Worm (Caenorhabditis elegans) whole organism, L4 larva: Measurements from ENCODE around the gene arrd-3.

Experiments used
- F26F4.8 ChIP-seq: fragments of 200-800 bp; sonication (Bioruptor generic); conservative IDR thresholded peaks from 2 replicates; pipeline ENCODE4 v1.3.6; 2022; ENCODE audit warnings: missing genetic modification characterization, missing compliant biosample characterization
- F49E8.2 ChIP-seq: sonication (generic microtip); optimal IDR thresholded peaks from 2 replicates; lab custom pipeline; 2016; ENCODE audit warnings: missing compliant biosample characterization, mild to moderate bottlenecking, missing genetic modification characterization, borderline replicate concordance
- Y48G9A.11 ChIP-seq: fragments of 200-800 bp; sonication (Bioruptor generic); IDR thresholded peaks from 2 replicates; pipeline ENCODE4 v1.3.6; 2022; ENCODE audit warnings: missing genetic modification reagents, missing genetic modification characterization, missing compliant biosample characterization
- dpl-1 ChIP-seq: fragments of 150-350 bp; optimal IDR thresholded peaks from 2 replicates; lab custom pipeline; 2014; ENCODE audit warnings: missing biosample characterization, missing genetic modification reagents, missing genetic modification characterization
- dve-1 ChIP-seq: sonication (generic microtip); optimal IDR thresholded peaks from 2 replicates; lab custom pipeline; 2017; ENCODE audit warnings: antibody characterized with exemption, mild to moderate bottlenecking, missing genetic modification characterization, missing compliant biosample characterization; ENCODE audit not compliant: insufficient read depth
- mep-1 ChIP-seq: fragments of 150-350 bp; sonication (generic microtip); optimal IDR thresholded peaks from 3 replicates; lab custom pipeline; 2014; ENCODE audit warnings: missing biosample characterization, missing genetic modification characterization
- nhr-76 ChIP-seq: fragments of 150-350 bp; optimal IDR thresholded peaks from 2 replicates; lab custom pipeline; 2014; ENCODE audit warnings: missing biosample characterization, missing genetic modification characterization
- spr-1 ChIP-seq: sonication (generic microtip); optimal IDR thresholded peaks from 2 replicates; lab custom pipeline; 2016; ENCODE audit warnings: mild to moderate bottlenecking, missing genetic modification characterization, missing compliant biosample characterization
- tag-97 ChIP-seq: fragments of 200-800 bp; sonication (Bioruptor generic); IDR thresholded peaks from 2 replicates; pipeline ENCODE4 v1.3.6; 2022; ENCODE audit warnings: missing genetic modification characterization, missing compliant biosample characterization
- ztf-11 ChIP-seq: fragments of 150-350 bp; optimal IDR thresholded peaks from 2 replicates; lab custom pipeline; 2014; ENCODE audit warnings: missing biosample characterization, missing genetic modification characterization

ce11 chrII:9447965-9448364 lies 35.6 kb downstream of the arrd-3 start, which contains the start of gene chil-18:
- no peak for TF ChIP-seq ztf-11 (tag; lab: Kevin White, UChicago)
- no peak for TF ChIP-seq mep-1 (tag; lab: Kevin White, UChicago)
- TF ChIP-seq F49E8.2 (tag; lab: Kevin White, UChicago), result no peak
- no peak for TF ChIP-seq F26F4.8 (GFP tag; lab: Robert Waterston, UW)
- TF ChIP-seq dpl-1, result no peak
- no peak for TF ChIP-seq tag-97 (GFP tag; lab: Robert Waterston, UW)
- no peak for TF ChIP-seq Y48G9A.11 (GFP tag; lab: Robert Waterston, UW)
- no peak for TF ChIP-seq spr-1 (tag; lab: Kevin White, UChicago)
- no peak for TF ChIP-seq nhr-76 (tag; lab: Kevin White, UChicago)
- TF ChIP-seq dve-1, result no peak
